Fruit fly (Drosophila melanogaster) whole organism, larva: ENCODE results near the gene CG13022.

ENCODE experiments used
- noc ChIP-seq: fragments of 200-800 bp; sonication (Bioruptor generic); optimal IDR thresholded peaks from 3 replicates; lab custom pipeline; 2019; ENCODE audit warnings: missing biosample characterization, mild to moderate bottlenecking, missing genetic modification characterization, moderate library complexity

Gene CG13022

dm6 chr3L:16938852-16939251 is at the start of gene CG13022:
CG13022 (minus strand) TSS chr3L:16938952.
- TF ChIP-seq noc (tag; lab: Kevin White, UChicago), result no peak

DNA sequence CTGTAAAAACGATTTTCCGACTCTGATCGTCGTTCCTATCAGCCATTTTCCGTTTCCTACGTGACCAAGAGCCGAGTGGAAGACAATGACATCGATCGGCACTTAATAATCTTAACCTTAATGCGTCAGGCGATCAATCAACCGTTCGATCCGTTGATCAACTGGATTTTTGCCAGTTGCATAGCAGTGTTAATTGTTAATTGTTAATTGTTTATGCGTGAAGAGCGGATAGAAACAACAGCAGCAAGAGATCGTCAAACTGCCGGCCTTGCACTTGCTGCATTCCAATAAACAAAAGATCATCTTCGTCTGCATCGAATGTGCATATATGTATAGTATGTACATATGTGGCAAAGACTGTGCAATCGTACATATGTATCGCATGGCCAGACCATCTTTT is 49.8 kb upstream of the CG13022 start:
- TF ChIP-seq noc (tag; lab: Kevin White, UChicago), result no peak

DNA sequence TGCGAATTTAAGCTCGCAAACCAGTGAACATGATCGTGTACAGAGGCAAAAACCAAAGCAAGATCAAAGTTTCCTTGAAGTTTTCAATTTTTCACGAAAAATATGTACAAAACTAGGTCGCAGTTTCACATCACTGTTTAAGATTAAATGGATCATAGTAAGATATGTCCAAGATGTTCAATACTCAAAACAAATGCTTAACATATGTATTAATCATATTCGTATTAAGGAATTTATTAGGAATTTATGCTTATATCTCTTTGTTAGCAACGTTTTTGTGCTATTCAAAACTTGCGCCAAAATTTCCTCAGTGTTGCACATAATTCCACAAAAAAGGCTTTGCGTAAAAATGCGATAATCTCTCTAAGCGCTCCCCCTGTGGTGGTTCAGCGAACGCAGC is 48.6 kb upstream of the CG13022 start:
- TF ChIP-seq noc (tag; lab: Kevin White, UChicago), result no peak

DNA sequence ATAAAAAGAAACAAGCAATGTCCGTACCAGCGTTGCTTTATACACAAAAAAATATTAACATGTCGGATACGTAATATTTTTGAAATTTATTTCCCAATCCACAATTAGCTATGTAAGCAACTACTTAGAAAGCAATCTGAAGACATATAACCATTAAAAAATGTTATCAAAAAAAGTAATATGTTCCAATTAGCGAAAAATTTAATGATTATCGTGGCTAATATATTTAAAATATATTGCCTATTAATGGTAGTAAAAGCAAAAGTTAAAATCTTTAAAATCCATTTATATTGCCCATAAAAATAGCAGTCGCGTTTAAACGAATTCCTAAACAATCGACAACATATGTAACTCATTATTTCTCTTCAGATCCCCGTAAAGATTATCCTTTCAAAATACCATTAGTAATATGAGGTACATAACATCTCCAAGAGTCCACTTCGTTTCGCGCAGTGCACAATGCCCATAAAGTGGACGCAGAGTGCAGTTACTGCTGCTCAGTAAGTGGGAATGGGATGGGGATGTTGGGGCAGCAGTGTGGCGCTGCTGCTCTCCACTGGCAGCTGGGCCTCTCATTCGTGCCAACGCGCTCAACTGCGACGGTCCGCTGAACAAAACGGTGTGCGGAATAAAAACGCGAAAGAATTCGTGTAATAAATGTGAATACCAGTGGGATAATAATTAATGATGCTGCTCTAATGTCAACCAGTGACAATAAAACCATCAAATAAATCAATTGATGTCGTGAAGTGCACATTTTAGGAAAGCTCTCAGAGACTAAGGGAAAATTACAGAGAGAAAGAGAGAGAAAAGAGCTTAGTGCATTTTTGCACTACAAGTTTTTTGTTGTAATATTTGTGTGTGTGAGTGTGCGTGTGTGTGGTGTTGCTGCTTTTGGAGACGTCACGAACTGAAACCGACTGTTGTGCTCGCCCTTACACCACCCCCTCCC is 47.6 kb upstream of the CG13022 start:
- no peak for TF ChIP-seq noc (tag; lab: Kevin White, UChicago)

dm6 chr3L:16985578-16985977 is 46.8 kb upstream of the CG13022 start:
- no peak for TF ChIP-seq noc (tag; lab: Kevin White, UChicago)

dm6 chr3L:16984813-16985387 is 46.1 kb upstream of the CG13022 start:
- TF ChIP-seq noc (tag; lab: Kevin White, UChicago), result peak; percentile 8

DNA sequence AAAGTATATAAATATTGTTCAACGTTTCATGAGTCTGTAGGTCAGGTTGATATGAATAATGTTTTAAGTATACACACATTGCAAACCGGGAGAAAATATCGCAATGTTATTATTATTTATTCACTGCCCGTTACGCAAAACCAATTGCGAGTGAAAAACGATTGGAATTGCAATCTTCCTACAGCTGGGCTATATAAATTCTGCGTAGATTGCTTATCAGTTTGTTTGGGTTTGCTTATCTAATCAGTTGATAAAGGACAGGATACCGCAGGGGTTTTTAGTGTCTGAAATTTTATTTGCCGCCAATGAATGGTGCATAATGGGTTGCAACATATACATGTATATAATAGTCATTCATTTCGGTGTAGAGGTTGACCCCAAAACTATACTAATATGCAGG is 45.3 kb upstream of the CG13022 start:
- TF ChIP-seq noc (tag; lab: Kevin White, UChicago), result no peak

dm6 chr3L:16981114-16981648 is 42.4 kb upstream of the CG13022 start:
- peak; percentile 61 for TF ChIP-seq noc (tag; lab: Kevin White, UChicago)

- TF ChIP-seq noc (tag; lab: Kevin White, UChicago), result no peak
Measured at dm6 chr3L:16978406-16978805, 39.7 kb upstream of the CG13022 start.

- no peak for TF ChIP-seq noc (tag; lab: Kevin White, UChicago)
Measured at dm6 chr3L:16977311-16977710, 38.6 kb upstream of the CG13022 start.

dm6 chr3L:16975638-16976528 is 37.1 kb upstream of the CG13022 start:
- TF ChIP-seq noc (tag; lab: Kevin White, UChicago), result no peak

DNA sequence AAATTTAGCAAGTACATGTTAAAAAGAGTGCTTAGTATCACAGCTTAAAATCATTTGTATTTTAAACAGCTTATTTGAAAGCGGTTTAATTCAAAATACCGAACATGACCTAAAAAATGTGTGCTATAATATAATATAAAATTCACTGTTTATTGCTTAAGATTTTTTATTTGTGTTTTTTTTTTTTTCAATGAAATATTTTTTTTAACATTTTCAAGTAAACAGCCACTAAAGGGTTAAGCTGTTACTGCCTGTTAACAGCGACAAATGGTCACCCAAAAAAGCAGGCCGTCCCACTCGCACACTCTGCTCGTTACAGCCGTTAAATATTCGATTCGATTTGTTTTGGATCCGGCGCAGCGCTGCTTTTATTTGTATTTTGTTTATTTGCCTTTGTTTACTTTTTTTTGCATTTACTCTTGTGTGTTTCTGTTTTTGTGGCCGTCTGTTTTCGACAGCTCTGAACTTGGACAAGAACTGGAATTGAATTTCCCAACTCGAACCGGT is 35.9 kb upstream of the CG13022 start:
- TF ChIP-seq noc (tag; lab: Kevin White, UChicago), result no peak

DNA sequence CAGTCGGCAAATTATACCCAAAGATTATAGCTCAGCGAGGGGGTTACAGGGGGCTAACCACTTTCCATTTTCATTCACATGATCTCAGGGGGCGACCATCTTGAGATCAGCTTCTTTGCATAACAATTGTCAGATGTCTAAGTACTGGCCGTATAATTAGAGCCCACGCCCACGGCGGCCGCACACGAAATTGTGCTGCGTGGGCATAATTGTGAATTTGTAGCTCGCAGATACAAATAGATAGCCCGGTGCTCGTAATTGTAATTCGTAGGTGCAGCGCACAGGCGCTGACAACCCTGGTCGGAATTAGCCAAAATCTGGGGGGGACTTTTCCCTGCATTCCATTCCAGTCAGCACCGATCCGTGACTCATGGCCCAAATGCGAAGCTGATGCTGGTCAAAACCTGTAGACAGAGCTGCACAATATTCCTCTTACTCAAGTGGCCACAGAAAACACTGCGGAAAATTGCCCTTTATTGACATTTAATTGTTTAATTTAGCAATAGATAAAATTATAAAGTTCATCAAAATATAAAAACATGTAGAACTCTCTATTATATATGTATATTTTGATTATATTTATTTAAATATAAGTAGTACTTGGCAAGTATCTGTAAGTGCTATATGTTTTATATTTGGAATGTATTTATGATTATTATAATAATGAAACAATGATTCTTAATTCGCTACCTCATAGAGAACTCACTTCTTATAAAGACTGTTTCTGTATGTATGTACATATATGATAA is 33.0 kb upstream of the CG13022 start:
- TF ChIP-seq noc (tag; lab: Kevin White, UChicago), result no peak

DNA sequence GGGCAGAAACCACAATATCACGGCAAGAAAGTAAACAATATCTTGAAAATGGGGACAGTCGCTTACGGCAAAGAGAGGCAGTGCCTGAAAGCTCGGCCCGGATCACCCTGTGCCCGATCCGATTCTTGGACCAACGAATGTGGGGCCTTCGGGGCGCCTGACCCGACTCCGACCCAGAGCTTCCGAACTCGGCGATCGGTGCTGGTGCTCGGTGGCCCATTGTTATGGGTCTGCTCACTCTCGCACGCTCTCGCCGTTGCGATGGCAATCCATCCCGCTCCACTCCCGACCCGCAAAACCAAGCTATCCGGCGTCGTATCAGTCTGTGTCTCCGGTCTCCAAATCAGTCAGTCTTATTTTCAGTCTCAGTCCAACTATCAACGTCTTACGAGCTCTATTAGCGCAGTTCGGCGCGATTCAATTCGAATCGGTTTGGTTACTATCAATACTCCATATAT is 30.9 kb upstream of the CG13022 start, which contains the start of gene Exn:
Gene Exn, plus strand, starts transcription at position 362 of the 458 bp plus-strand sequence.
- TF ChIP-seq noc (tag; lab: Kevin White, UChicago), result peak; percentile 34
